Fruit fly (Drosophila melanogaster): ENCODE results near the gene p130CAS.

Gene p130CAS

dm6 chr3L:177938-178337, 25.3 kb downstream of the p130CAS start:
- no peak for TF ChIP-seq schlank (tag; optimal IDR thresholded peaks at IDR 0.05)
- TF ChIP-seq so (GFP tag; IDR thresholded peaks at IDR 0.05): no peak
- peak; percentile 25; the same call in 1 of the 3 replicates for TF ChIP-seq Doc3 (GFP tag; IDR thresholded peaks at IDR 0.05; ENCODE audit: partially characterized antibody)
- TF ChIP-seq CG4328 (GFP tag; optimal IDR thresholded peaks at IDR 0.05): no peak
- no peak for TF ChIP-seq CG7745 (tag; optimal IDR thresholded peaks at IDR 0.05)
- TF ChIP-seq Six4 (GFP tag; optimal IDR thresholded peaks at IDR 0.05): no peak
- no peak for TF ChIP-seq CG2875 (GFP tag; optimal IDR thresholded peaks at IDR 0.05)
- TF ChIP-seq nerfin-1 (tag; optimal IDR thresholded peaks at IDR 0.05): no peak
- peak; percentile 7 for TF ChIP-seq Sry-δ (GFP tag; optimal IDR thresholded peaks at IDR 0.05)
- TF ChIP-seq ato (GFP tag; IDR thresholded peaks at IDR 0.05; ENCODE audit: partially characterized antibody): 0 out of 2 replicates have a peak, but pooled peaks have one; percentile 37
- TF ChIP-seq Opbp (GFP tag; IDR thresholded peaks at IDR 0.05; ENCODE audit: partially characterized antibody): peak; percentile 57; the same call in 1 of the 3 replicates
- 0 out of 3 replicates have a peak, but pooled peaks have one; percentile 10 for TF ChIP-seq sr (GFP tag; IDR thresholded peaks at IDR 0.05)
- no peak for TF ChIP-seq ab (GFP tag; optimal IDR thresholded peaks at IDR 0.05)
- 0 out of 3 replicates have a peak, but pooled peaks have one; percentile 15 for TF ChIP-seq row (GFP tag; IDR thresholded peaks at IDR 0.05)
- peak; percentile 65 for TF ChIP-seq bbx (GFP tag; IDR thresholded peaks at IDR 0.05; ENCODE audit: partially characterized antibody)
- TF ChIP-seq sna (GFP tag; IDR thresholded peaks at IDR 0.05; ENCODE audit: partially characterized antibody): peak; percentile 36; the same call in 1 of the 2 replicates
- no peak for TF ChIP-seq tll (GFP tag; optimal IDR thresholded peaks at IDR 0.05)
- TF ChIP-seq CG1792 (GFP tag; optimal IDR thresholded peaks at IDR 0.05): no peak
- TF ChIP-seq chinmo (GFP tag; IDR thresholded peaks at IDR 0.05; ENCODE audit: partially characterized antibody): 0 out of 4 replicates have a peak, but pooled peaks have one; percentile 33
- TF ChIP-seq Rx (GFP tag; IDR thresholded peaks at IDR 0.05): 0 out of 2 replicates have a peak, but pooled peaks have one; percentile 3
- no peak for TF ChIP-seq fd96Cb (tag; optimal IDR thresholded peaks at IDR 0.05)
- no peak for TF ChIP-seq CG7357 (GFP tag; IDR thresholded peaks at IDR 0.05)
- TF ChIP-seq sisA (GFP tag; IDR thresholded peaks at IDR 0.05): no peak
- TF ChIP-seq CG16813 (GFP tag; IDR thresholded peaks at IDR 0.05; ENCODE audit: partially characterized antibody): 0 out of 3 replicates have a peak, but pooled peaks have one; percentile 33
- 0 out of 2 replicates have a peak, but pooled peaks have one; percentile 17 for TF ChIP-seq vvl (GFP tag; IDR thresholded peaks at IDR 0.05)
- TF ChIP-seq gt (GFP tag; IDR thresholded peaks at IDR 0.05): no peak
- no peak for TF ChIP-seq otp (GFP tag; IDR thresholded peaks at IDR 0.05)
- no peak for TF ChIP-seq CG11398 (GFP tag; optimal IDR thresholded peaks at IDR 0.05)
- no peak for TF ChIP-seq pita (GFP tag; optimal IDR thresholded peaks at IDR 0.05)
- no peak for TF ChIP-seq CG8765 (GFP tag; IDR thresholded peaks at IDR 0.05)
- peak; percentile 37; the same call in 1 of the 3 replicates for TF ChIP-seq knrl (GFP tag; IDR thresholded peaks at IDR 0.05; ENCODE audit: partially characterized antibody)
- TF ChIP-seq Sry-β (GFP tag; optimal IDR thresholded peaks at IDR 0.05): peak; percentile 67
- no peak for TF ChIP-seq prd (optimal IDR thresholded peaks at IDR 0.05)
- no peak for TF ChIP-seq prd (GFP tag; IDR thresholded peaks at IDR 0.05)
- TF ChIP-seq CG9215 (GFP tag; IDR thresholded peaks at IDR 0.05): no peak
- TF ChIP-seq HLH4C (GFP tag; IDR thresholded peaks at IDR 0.05; ENCODE audit: partially characterized antibody): 0 out of 3 replicates have a peak, but pooled peaks have one; percentile 21
- TF ChIP-seq gcm (GFP tag; optimal IDR thresholded peaks at IDR 0.05): peak; percentile 29
- peak; percentile 70 for TF ChIP-seq Dll (GFP tag; IDR thresholded peaks at IDR 0.05; ENCODE audit: partially characterized antibody)
- TF ChIP-seq CG32767 (GFP tag; IDR thresholded peaks at IDR 0.05): no peak
- no peak for TF ChIP-seq gsb (GFP tag; IDR thresholded peaks at IDR 0.05)
- peak; percentile 59; the same call in 1 of the 3 replicates for TF ChIP-seq CG6791 (GFP tag; IDR thresholded peaks at IDR 0.05; ENCODE audit: partially characterized antibody)
- peak; percentile 40 for TF ChIP-seq BEAF-32 (GFP tag; optimal IDR thresholded peaks at IDR 0.05)
- TF ChIP-seq zen2 (GFP tag; IDR thresholded peaks at IDR 0.05; ENCODE audit: partially characterized antibody): 0 out of 3 replicates have a peak, but pooled peaks have one; percentile 29
- TF ChIP-seq ken (GFP tag; IDR thresholded peaks at IDR 0.05): 0 out of 3 replicates have a peak, but pooled peaks have one; percentile 10
- no peak for TF ChIP-seq lab (GFP tag; optimal IDR thresholded peaks at IDR 0.05)
- peak; percentile 38; the same call in 1 of the 2 replicates for TF ChIP-seq Scr (GFP tag; IDR thresholded peaks at IDR 0.05; ENCODE audit: partially characterized antibody)
- peak; percentile 29; the same call in 1 of the 3 replicates for TF ChIP-seq CG7963 (GFP tag; IDR thresholded peaks at IDR 0.05; ENCODE audit: partially characterized antibody)

Data from whole organism, embryonic.